Fruit fly (Drosophila melanogaster) whole organism, wandering third instar larva: ENCODE measurements around the gene hbt.

ENCODE experiments used
- Abd-B ChIP-seq: fragments of >200 bp; optimal IDR thresholded peaks from 2 replicates; lab custom pipeline; 2017; ENCODE audit warnings: missing biosample characterization, missing genetic modification characterization
- CG32264 ChIP-seq: fragments of 200-800 bp; sonication (Bioruptor generic); optimal IDR thresholded peaks from 2 replicates; lab custom pipeline; 2016; ENCODE audit warnings: missing biosample characterization, missing genetic modification characterization
- CG9705 ChIP-seq: fragments of 200-800 bp; sonication (Bioruptor generic); optimal IDR thresholded peaks from 2 replicates; lab custom pipeline; 2018; ENCODE audit warnings: missing biosample characterization, mild to moderate bottlenecking, missing genetic modification characterization
- Dfd ChIP-seq: fragments of >200 bp; optimal IDR thresholded peaks from 2 replicates; lab custom pipeline; 2017; ENCODE audit warnings: missing biosample characterization, missing genetic modification characterization
- Dif ChIP-seq: fragments of 200-275, 200-300 bp; sonication (Bioruptor generic); optimal IDR thresholded peaks from 2 replicates; lab custom pipeline; 2018; ENCODE audit warnings: missing biosample characterization, missing genetic modification characterization; ENCODE audit not compliant: partially characterized antibody
- HLH106 ChIP-seq: fragments of 200-800 bp; optimal IDR thresholded peaks from 3 replicates; lab custom pipeline; 2019; ENCODE audit warnings: missing biosample characterization, mild to moderate bottlenecking, missing genetic modification characterization, moderate library complexity
- Hnf4 ChIP-seq: fragments of 200-800 bp; sonication (Bioruptor generic); optimal IDR thresholded peaks from 2 replicates; lab custom pipeline; 2016; ENCODE audit warnings: missing biosample characterization, mild to moderate bottlenecking, missing genetic modification characterization
- Hr78 ChIP-seq: fragments of >200 bp; optimal IDR thresholded peaks from 2 replicates; lab custom pipeline; 2017; ENCODE audit warnings: missing biosample characterization, missing genetic modification characterization
- Hr83 ChIP-seq: fragments of 200-300 bp; sonication (Bioruptor generic); optimal IDR thresholded peaks from 2 replicates; lab custom pipeline; 2016; ENCODE audit warnings: missing biosample characterization, mild to moderate bottlenecking, missing genetic modification characterization, moderate library complexity; ENCODE audit not compliant: poor library complexity, severe bottlenecking
- Jra ChIP-seq: sonication (Bioruptor generic); optimal IDR thresholded peaks from 2 replicates; lab custom pipeline; 2016; ENCODE audit warnings: missing biosample characterization, missing genetic modification characterization
- Mio ChIP-seq: sonication (Bioruptor generic); optimal IDR thresholded peaks from 2 replicates; lab custom pipeline; 2016; ENCODE audit warnings: missing biosample characterization, missing genetic modification characterization
- Myc ChIP-seq: fragments of >200 bp; optimal IDR thresholded peaks from 2 replicates; lab custom pipeline; 2017
- N ChIP-seq: fragments of >200 bp; optimal IDR thresholded peaks from 2 replicates; lab custom pipeline; 2018; ENCODE audit warnings: missing biosample characterization, missing external identifiers, missing genetic modification characterization
- OdsH ChIP-seq: fragments of 200-800 bp; sonication (Bioruptor generic); optimal IDR thresholded peaks from 2 replicates; lab custom pipeline; 2016; ENCODE audit warnings: missing biosample characterization, mild to moderate bottlenecking, missing genetic modification characterization
- Rel ChIP-seq, 2 experiments: fragments of 200-800 bp; sonication (Bioruptor generic) in 1 of 2; optimal IDR thresholded peaks; 2 replicates in 1 of 2; 3 replicates in 1 of 2; lab custom pipeline; 2016 to 2019; ENCODE audit warnings: mild to moderate bottlenecking in 2 of 2, missing biosample characterization in 2 of 2, missing genetic modification characterization in 2 of 2, moderate library complexity in 1 of 2
- Sp1 ChIP-seq: fragments of 200-800 bp; sonication (Bioruptor generic); optimal IDR thresholded peaks from 3 replicates; lab custom pipeline; 2019; ENCODE audit warnings: missing biosample characterization, mild to moderate bottlenecking, missing genetic modification characterization, moderate library complexity
- Vsx2 ChIP-seq: fragments of 200-300, 225-300 bp; sonication (Bioruptor generic); optimal IDR thresholded peaks from 2 replicates; lab custom pipeline; 2018; ENCODE audit warnings: missing biosample characterization, missing genetic modification characterization; ENCODE audit not compliant: partially characterized antibody
- br ChIP-seq: fragments of 200-800 bp; sonication (Bioruptor generic); optimal IDR thresholded peaks from 2 replicates; lab custom pipeline; 2016; ENCODE audit warnings: missing biosample characterization, missing genetic modification characterization
- brk ChIP-seq: fragments of 200-800 bp; sonication (Bioruptor generic); optimal IDR thresholded peaks from 2 replicates; lab custom pipeline; 2016; ENCODE audit warnings: missing biosample characterization, mild to moderate bottlenecking, missing genetic modification characterization
- dl ChIP-seq, 2 experiments: fragments of 175-275, 200-275 bp in 1 of 2; fragments of 200-275 bp in 1 of 2; sonication (Bioruptor generic); optimal IDR thresholded peaks; lab custom pipeline; 2018; ENCODE audit warnings: mild to moderate bottlenecking in 2 of 2, missing biosample characterization in 2 of 2, missing genetic modification characterization in 2 of 2, moderate library complexity in 2 of 2; ENCODE audit not compliant: partially characterized antibody in 2 of 2, insufficient read depth in 1 of 2
- dmrt93B ChIP-seq: fragments of 200-800 bp; sonication (Bioruptor generic); optimal IDR thresholded peaks from 2 replicates; lab custom pipeline; 2018; ENCODE audit warnings: missing biosample characterization, mild to moderate bottlenecking, missing genetic modification characterization
- dsf ChIP-seq: sonication (Bioruptor generic); optimal IDR thresholded peaks from 2 replicates; lab custom pipeline; 2016; ENCODE audit warnings: missing biosample characterization, missing genetic modification characterization, borderline replicate concordance
- ey ChIP-seq: fragments of 200-800 bp; sonication (Bioruptor generic); optimal IDR thresholded peaks from 2 replicates; lab custom pipeline; 2016; ENCODE audit warnings: missing biosample characterization, missing genetic modification characterization
- foxo ChIP-seq, 2 experiments: fragments of 200-800 bp; sonication (Bioruptor generic); optimal IDR thresholded peaks; 2 replicates in 1 of 2; 3 replicates in 1 of 2; lab custom pipeline; 2016 to 2017; ENCODE audit warnings: missing biosample characterization in 2 of 2, missing genetic modification characterization in 2 of 2
- fru ChIP-seq: fragments of 200-800 bp; sonication (Bioruptor generic); optimal IDR thresholded peaks from 3 replicates; lab custom pipeline; 2016; ENCODE audit warnings: missing biosample characterization, mild to moderate bottlenecking, missing genetic modification characterization
- h ChIP-seq: fragments of 200-800 bp; sonication (Bioruptor generic); optimal IDR thresholded peaks from 3 replicates; lab custom pipeline; 2016; ENCODE audit warnings: missing biosample characterization, mild to moderate bottlenecking, missing genetic modification characterization
- jim ChIP-seq: fragments of 175-275, 200-325 bp; sonication (Bioruptor generic); optimal IDR thresholded peaks from 2 replicates; lab custom pipeline; 2016; ENCODE audit warnings: missing biosample characterization, mild to moderate bottlenecking, missing genetic modification characterization
- lola ChIP-seq: fragments of >200 bp; optimal IDR thresholded peaks from 2 replicates; lab custom pipeline; 2017; ENCODE audit warnings: missing biosample characterization, missing genetic modification characterization
- psq ChIP-seq: fragments of 200-800 bp; sonication (Bioruptor generic); optimal IDR thresholded peaks from 3 replicates; lab custom pipeline; 2017; ENCODE audit warnings: missing biosample characterization, mild to moderate bottlenecking, missing genetic modification characterization, moderate library complexity
- rgr ChIP-seq: fragments of 200-800 bp; sonication (Bioruptor generic); optimal IDR thresholded peaks from 3 replicates; lab custom pipeline; 2016; ENCODE audit warnings: missing biosample characterization, mild to moderate bottlenecking, missing genetic modification characterization
- sage ChIP-seq: fragments of 200-800 bp; sonication (Bioruptor generic); optimal IDR thresholded peaks from 2 replicates; lab custom pipeline; 2016; ENCODE audit warnings: missing biosample characterization, mild to moderate bottlenecking, missing genetic modification characterization
- sv ChIP-seq: fragments of 200-800 bp; sonication (Bioruptor generic); optimal IDR thresholded peaks from 3 replicates; lab custom pipeline; 2016; ENCODE audit warnings: missing biosample characterization, missing genetic modification characterization
- tai ChIP-seq: sonication (Bioruptor generic); optimal IDR thresholded peaks from 2 replicates; lab custom pipeline; 2016; ENCODE audit warnings: missing biosample characterization, missing genetic modification characterization
- woc ChIP-seq: sonication (Bioruptor generic); optimal IDR thresholded peaks from 2 replicates; lab custom pipeline; 2016; ENCODE audit warnings: missing biosample characterization, mild to moderate bottlenecking, missing genetic modification characterization

hbt gene

dm6 chr2L:13272541-13272940 is 58.4 kb downstream of the hbt start:
- peak; percentile 85 for TF ChIP-seq Dfd (GFP tag; lab: Kevin White, UChicago)
- no peak for TF ChIP-seq br (GFP tag; lab: Kevin White, UChicago)
- no peak for TF ChIP-seq CG32264 (GFP tag; lab: Kevin White, UChicago)
- TF ChIP-seq brk (GFP tag; lab: Kevin White, UChicago) = no peak

DNA sequence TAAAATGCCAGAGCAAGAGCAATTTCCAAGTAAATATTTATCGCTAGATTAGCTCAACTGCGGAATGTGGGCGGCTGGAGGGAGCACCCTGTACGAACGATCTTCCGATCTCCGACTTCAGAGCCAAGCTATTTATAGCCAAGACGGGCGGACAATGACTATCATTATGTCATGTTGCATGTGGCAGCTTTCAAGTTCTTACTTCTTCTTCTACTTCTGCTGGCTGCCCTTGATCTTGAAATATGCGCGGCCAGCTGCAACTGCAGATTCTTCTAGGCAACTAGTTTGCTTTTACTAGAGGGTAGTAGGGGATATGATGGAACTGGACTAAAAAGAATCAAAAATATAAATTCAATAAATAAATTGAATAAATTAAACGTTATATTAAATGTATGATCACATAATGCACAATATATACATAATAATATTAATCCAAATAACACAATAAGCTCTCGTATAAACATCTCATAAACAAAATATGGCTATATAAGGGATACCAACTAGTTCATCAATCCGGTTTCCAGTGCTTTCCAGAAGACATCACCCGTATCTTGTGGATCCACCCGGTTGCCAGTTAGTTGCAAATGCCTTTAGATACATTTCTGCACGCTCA is 62.8 kb downstream of the hbt start:
- TF ChIP-seq Sp1 (no peak), foxo (GFP tag; optimal IDR thresholded peaks at IDR 0.05; lab: Kevin White, UChicago) (no peak), lola (no peak), Hnf4 (GFP tag; lab: Kevin White, UChicago) (no peak)

DNA sequence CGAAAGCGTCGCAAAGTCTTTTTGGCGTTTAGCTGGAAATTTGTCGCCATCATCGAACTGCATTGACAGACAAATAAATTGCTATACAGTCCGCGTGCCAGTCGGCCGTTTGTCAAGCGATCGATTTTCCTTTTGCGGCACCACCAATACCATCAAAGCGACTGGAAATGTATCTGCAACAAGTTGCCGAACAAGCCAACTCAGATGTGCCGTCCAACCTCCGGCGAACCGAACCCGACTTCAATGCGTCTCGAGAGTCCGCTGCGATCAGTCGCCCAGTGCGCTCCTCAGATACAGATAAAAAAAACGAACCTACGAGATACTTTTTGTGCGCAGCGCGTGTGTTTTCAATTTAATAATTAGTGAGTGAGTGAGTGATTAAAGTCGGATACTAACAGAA is 64.3 kb downstream of the hbt start:
- TF ChIP-seq CG9705 (GFP tag; lab: Kevin White, UChicago) = no peak
- TF ChIP-seq OdsH = no peak
- no peak for TF ChIP-seq N
- no peak for TF ChIP-seq br (GFP tag; lab: Kevin White, UChicago)
- TF ChIP-seq rgr = no peak
- no peak for TF ChIP-seq Sp1
- no peak for TF ChIP-seq Rel (GFP tag; optimal IDR thresholded peaks at IDR 0.05; lab: Kevin White, UChicago)
- TF ChIP-seq Rel (tag; optimal IDR thresholded peaks at IDR 0.05; lab: Kevin White, UChicago) = no peak
- no peak for TF ChIP-seq psq (GFP tag; lab: Kevin White, UChicago)
- no peak for TF ChIP-seq Abd-B
- TF ChIP-seq HLH106 (tag; lab: Kevin White, UChicago) = no peak
- TF ChIP-seq tai (GFP tag; lab: Kevin White, UChicago) = no peak
- no peak for TF ChIP-seq lola
- TF ChIP-seq CG32264 (GFP tag; lab: Kevin White, UChicago) = no peak
- no peak for TF ChIP-seq Vsx2 (GFP tag; lab: Kevin White, UChicago)
- TF ChIP-seq dsf = no peak
- no peak for TF ChIP-seq h (GFP tag; lab: Kevin White, UChicago)
- no peak for TF ChIP-seq dmrt93B (GFP tag; lab: Kevin White, UChicago)
- TF ChIP-seq Jra (GFP tag; lab: Kevin White, UChicago) = no peak
- no peak for TF ChIP-seq brk (GFP tag; lab: Kevin White, UChicago)

DNA sequence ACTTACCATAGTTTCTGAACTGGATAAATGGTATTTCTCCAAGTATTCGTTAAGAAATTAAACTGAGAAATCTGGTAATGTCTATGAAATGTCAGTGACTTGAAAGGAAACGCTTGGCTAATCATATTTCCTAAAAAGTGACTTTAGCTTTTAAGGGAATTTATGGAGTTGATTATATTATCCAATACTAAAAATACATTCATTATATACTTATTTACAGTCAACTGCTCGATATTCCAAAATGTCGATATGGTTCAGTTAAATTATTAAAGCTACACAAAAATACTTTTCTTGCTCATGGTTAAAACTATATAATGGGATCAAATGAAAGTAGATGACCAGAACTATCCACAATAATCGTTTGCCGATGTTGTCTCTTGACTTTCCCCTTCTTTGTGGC is 65.1 kb downstream of the hbt start, which contains the start of gene CG31848:
Gene CG31848 (minus strand): TSS at position 101 of the 400 bp plus-strand sequence.
- TF ChIP-seq tai (GFP tag; lab: Kevin White, UChicago) (no peak), fru (GFP tag; lab: Kevin White, UChicago) (no peak), Myc (lab: Kevin White, UChicago) (no peak), woc (GFP tag; lab: Kevin White, UChicago) (no peak), h (GFP tag; lab: Kevin White, UChicago) (no peak), Hr78 (GFP tag; lab: Kevin White, UChicago) (no peak), brk (GFP tag; lab: Kevin White, UChicago) (no peak), OdsH (no peak), Dfd (GFP tag; lab: Kevin White, UChicago) (no peak), jim (GFP tag; lab: Kevin White, UChicago) (no peak), Rel (GFP tag; optimal IDR thresholded peaks at IDR 0.05; lab: Kevin White, UChicago) (no peak), Rel (tag; optimal IDR thresholded peaks at IDR 0.05; lab: Kevin White, UChicago) (no peak), Dif (GFP tag; lab: Kevin White, UChicago) (no peak), N (no peak), ey (GFP tag; lab: Kevin White, UChicago) (no peak), rgr (no peak), dmrt93B (GFP tag; lab: Kevin White, UChicago) (no peak)

- TF ChIP-seq sage (GFP tag; lab: Kevin White, UChicago) (no peak), Sp1 (no peak), sv (GFP tag; lab: Kevin White, UChicago) (no peak), tai (GFP tag; lab: Kevin White, UChicago) (no peak), h (GFP tag; lab: Kevin White, UChicago) (no peak), Mio (GFP tag; lab: Kevin White, UChicago) (no peak), Vsx2 (GFP tag; lab: Kevin White, UChicago) (no peak), woc (GFP tag; lab: Kevin White, UChicago) (no peak), CG9705 (GFP tag; lab: Kevin White, UChicago) (no peak), dl (GFP tag; optimal IDR thresholded peaks at IDR 0.05; lab: Kevin White, UChicago; ENCODE audit: insufficient read depth in 1 of 2, partially characterized antibody in 2 of 2) (no peak), Abd-B (no peak), ey (GFP tag; lab: Kevin White, UChicago) (no peak), Hr83 (GFP tag; lab: Kevin White, UChicago) (no peak)
Measured at dm6 chr2L:13260740-13261139, 70.2 kb downstream of the hbt start, which contains the start of gene CG44085. Gene CG44085, plus strand, starts transcription at chr2L:13261008.
